Worm (Caenorhabditis elegans): ENCODE data around the gene srp-1.
A peak's percentile ranks its signal among the peaks of the same experiment; 100 is the strongest.

srp-1 gene

DNA sequence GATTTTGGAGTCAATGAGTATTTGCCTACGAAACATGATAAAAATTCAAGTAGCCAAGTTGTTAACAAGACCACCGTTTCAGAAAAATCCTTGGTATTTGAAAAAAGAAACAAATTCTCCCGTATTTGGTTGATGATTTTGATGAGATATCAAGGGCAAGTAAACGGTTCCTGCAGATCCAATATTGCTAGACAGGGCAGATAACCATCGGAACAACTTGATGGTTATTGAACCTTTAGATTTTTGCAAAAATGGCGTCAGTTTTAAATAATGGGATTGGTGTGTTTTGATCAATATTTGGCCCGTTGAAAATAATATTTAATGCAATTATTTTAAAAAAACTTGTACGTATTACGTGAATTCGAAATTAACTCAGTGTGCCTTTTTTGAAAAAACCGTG is 47.2 kb downstream of the srp-1 start (continued):
- TF ChIP-seq B0261.1 (tag; optimal IDR thresholded peaks at IDR 0.05) (no peak), ceh-40 (GFP tag; IDR thresholded peaks at IDR 0.05) (no peak), bed-1 (GFP tag; IDR thresholded peaks at IDR 0.05) (no peak)

DNA sequence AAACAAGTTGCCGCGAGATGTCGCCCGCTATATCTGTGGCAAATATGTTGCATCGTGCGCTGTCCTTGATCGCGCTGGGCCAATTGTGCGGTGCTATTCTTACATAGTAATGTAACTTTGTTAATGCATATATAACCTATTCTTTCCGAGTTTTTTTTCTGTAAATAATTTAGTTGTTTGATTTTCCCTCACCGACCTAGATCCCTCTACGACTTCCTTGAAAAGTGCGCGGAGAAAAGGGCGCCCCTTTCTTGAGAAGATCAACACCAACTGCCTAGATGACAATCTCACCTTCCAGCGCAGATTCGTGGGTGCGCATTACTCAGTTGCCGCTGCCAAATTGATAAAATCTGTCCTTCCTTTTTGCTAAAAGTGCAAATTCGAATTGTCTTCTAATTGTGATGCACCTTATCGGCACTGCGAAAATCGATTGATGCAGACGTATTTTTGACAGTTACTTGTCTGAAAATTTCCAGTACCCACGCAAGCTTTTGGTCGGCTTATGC is 48.5 kb downstream of the srp-1 start:
- TF ChIP-seq ceh-79 (tag; optimal IDR thresholded peaks at IDR 0.05): no peak
- TF ChIP-seq repo-1 (tag; optimal IDR thresholded peaks at IDR 0.05): no peak
- no peak for TF ChIP-seq unc-130 (GFP tag; optimal IDR thresholded peaks at IDR 0.05)
- no peak for TF ChIP-seq K11D2.4 (GFP tag; IDR thresholded peaks at IDR 0.05)
- no peak for TF ChIP-seq somi-1 (GFP tag; optimal IDR thresholded peaks at IDR 0.05)
- no peak for TF ChIP-seq lag-1 (GFP tag; IDR thresholded peaks at IDR 0.05)
- no peak for TF ChIP-seq B0019.2 (GFP tag; conservative IDR thresholded peaks at IDR 0.05)
- no peak for TF ChIP-seq ztf-25 (GFP tag; IDR thresholded peaks at IDR 0.05)
- no peak for TF ChIP-seq xnd-1 (tag; optimal IDR thresholded peaks at IDR 0.05)

DNA sequence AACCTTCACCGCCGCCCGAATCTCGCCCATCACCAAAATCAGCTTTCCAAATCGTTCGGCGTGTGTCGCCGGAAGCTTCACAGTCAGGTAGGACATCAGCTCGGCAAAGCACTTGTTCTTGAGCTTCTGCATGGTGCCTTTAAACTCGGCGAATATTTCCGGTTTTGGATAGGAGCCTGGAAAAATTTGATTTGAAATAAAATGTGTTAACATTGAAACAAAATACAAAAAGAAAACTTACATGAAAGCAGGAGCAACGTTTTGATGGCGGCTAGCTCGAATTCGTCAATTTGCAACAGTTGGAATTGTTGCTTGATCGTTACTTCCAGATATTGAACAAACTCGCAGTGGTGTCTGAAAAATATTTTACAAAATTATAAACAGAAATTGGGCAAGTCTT is 49.6 kb downstream of the srp-1 start:
- TF ChIP-seq attf-5 (GFP tag; optimal IDR thresholded peaks at IDR 0.05): no peak
- no peak for TF ChIP-seq ztf-22 (GFP tag; optimal IDR thresholded peaks at IDR 0.05)
- TF ChIP-seq F37B4.10 (GFP tag; IDR thresholded peaks at IDR 0.05): no peak

DNA sequence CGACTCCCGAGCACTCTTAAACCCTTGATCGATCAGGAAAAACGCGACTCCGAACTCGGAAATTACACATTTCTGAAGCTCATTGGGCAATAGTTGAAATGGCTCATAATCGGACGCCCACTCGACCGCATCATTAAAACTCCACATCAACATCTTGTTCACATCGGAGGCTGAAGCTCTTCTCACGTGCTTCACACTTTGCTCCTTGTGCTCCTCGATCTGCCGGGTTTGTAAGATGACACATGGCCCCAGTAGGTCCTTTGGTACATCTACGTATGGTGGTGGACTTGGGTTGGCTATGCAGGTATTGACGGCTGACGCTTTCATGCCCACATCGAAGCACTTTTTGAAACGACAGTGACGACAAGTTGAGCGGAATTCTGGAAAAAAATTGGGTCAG is 50.4 kb downstream of the srp-1 start:
- no peak for TF ChIP-seq B0019.2 (GFP tag; conservative IDR thresholded peaks at IDR 0.05)
- TF ChIP-seq repo-1 (tag; optimal IDR thresholded peaks at IDR 0.05): no peak
- TF ChIP-seq ets-4 (GFP tag; optimal IDR thresholded peaks at IDR 0.05): no peak
- no peak for TF ChIP-seq efl-1 (GFP tag; optimal IDR thresholded peaks at IDR 0.05)
- TF ChIP-seq zim-3 (tag; optimal IDR thresholded peaks at IDR 0.05): no peak
- no peak for TF ChIP-seq zfh-2 (GFP tag; conservative IDR thresholded peaks at IDR 0.05)
- TF ChIP-seq cebp-2 (GFP tag; IDR thresholded peaks at IDR 0.05): no peak
- no peak for TF ChIP-seq D2030.7 (GFP tag; IDR thresholded peaks at IDR 0.05)
- no peak for TF ChIP-seq K11D2.4 (GFP tag; IDR thresholded peaks at IDR 0.05)
- no peak for TF ChIP-seq egl-44 (GFP tag; IDR thresholded peaks at IDR 0.05)
- no peak for TF ChIP-seq mcd-1 (GFP tag; IDR thresholded peaks at IDR 0.05)

DNA sequence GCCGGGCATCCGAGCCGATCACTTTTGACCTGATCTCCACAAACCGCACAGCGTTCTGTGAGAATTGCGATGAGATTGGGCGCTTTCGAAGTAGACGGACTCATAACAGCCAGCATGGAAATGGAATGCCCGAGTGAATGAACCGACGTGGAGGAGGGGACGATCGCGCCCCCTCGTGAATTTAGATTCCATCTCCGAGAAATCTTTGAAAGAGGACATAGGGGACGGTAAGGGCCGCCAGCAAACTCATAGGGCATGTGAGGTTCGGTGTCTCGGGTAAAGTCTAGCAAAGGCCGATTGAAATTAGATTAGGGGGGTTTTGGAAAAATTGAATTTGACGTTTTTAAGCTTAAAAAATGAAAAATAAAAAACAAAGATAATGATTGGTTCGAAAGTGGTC is 51.4 kb downstream of the srp-1 start, which contains the start of gene nhr-270:
nhr-270 (minus strand) TSS at position 257 of the 400 bp plus-strand sequence.
- TF ChIP-seq zfh-2 (GFP tag; conservative IDR thresholded peaks at IDR 0.05): peak; percentile 38; the same call in 1 of the 2 replicates
- no peak for TF ChIP-seq F39B2.1 (GFP tag; IDR thresholded peaks at IDR 0.05)
